Worm (Caenorhabditis elegans) whole organism, mixed stage, embryonic: ENCODE measurements around the gene elpc-3.

ENCODE experiments used
- hlh-1 ChIP-seq: fragments of 150-350 bp; optimal IDR thresholded peaks from 2 replicates; lab custom pipeline; 2014; ENCODE audit warnings: missing biosample characterization, missing genetic modification reagents, missing genetic modification characterization
- unc-39 ChIP-seq: fragments of 150-350 bp; optimal IDR thresholded peaks from 2 replicates; lab custom pipeline; 2014; ENCODE audit warnings: missing biosample characterization, missing genetic modification characterization
- unc-62 ChIP-seq: fragments of 150-350 bp; optimal IDR thresholded peaks from 2 replicates; lab custom pipeline; 2014; ENCODE audit warnings: missing biosample characterization, missing genetic modification reagents, missing genetic modification characterization

- TF ChIP-seq unc-39 (no peak), hlh-1 (no peak), unc-62 (GFP tag; lab: Kevin White, UChicago) (no peak)
Observed at ce11 chrV:12213027-12213426, 31.8 kb upstream of the elpc-3 start, which contains the start of gene vab-8.
